Worm (Caenorhabditis elegans): ENCODE measurements around the gene B0228.7.

DNA sequence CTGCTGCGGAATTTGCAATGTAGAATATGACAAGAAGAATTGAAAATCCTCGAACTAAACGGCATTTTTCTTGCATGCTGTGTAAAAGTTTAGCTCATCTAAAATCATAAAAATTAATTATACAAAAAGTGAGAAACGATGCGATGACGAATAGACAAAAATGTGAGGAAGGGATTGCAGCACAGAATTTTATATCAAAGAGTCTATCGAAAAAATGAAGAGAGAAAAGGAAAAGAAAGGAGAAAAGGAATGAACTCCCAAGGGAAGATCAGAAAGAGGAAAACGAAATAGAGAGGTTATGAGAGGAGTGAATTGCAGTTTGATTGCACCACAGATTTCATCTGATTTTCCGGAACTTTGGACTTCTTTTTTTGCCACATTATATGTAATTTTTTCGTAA lies 35.4 kb upstream of the B0228.7 start, which contains the start of gene glr-4:
- no peak for TF ChIP-seq fkh-10 (GFP tag; optimal IDR thresholded peaks at IDR 0.05)
- no peak for TF ChIP-seq ceh-19 (GFP tag; optimal IDR thresholded peaks at IDR 0.05)
- no peak for TF ChIP-seq dve-1 (tag; optimal IDR thresholded peaks at IDR 0.05)
- no peak for TF ChIP-seq fax-1 (tag; optimal IDR thresholded peaks at IDR 0.05)
- no peak for TF ChIP-seq pha-4 (tag; optimal IDR thresholded peaks at IDR 0.05)
- TF ChIP-seq elt-2 (tag; optimal IDR thresholded peaks at IDR 0.05), result no peak
- TF ChIP-seq ets-4 (tag; optimal IDR thresholded peaks at IDR 0.05), result no peak
- no peak for TF ChIP-seq npax-4 (tag; optimal IDR thresholded peaks at IDR 0.05)
- no peak for TF ChIP-seq eyg-1 (tag; optimal IDR thresholded peaks at IDR 0.05)
- no peak for TF ChIP-seq ceh-9 (tag; optimal IDR thresholded peaks at IDR 0.05)
- TF ChIP-seq pros-1 (tag; optimal IDR thresholded peaks at IDR 0.05), result no peak

All from whole organism, late embryonic.